Fruit fly (Drosophila melanogaster) whole organism, embryonic: Measurements from ENCODE around the gene CG4020.

ENCODE experiments used
- Antp ChIP-seq: fragments of 200-800 bp; sonication (Bioruptor generic); optimal IDR thresholded peaks from 3 replicates; lab custom pipeline; 2016; ENCODE audit warnings: missing biosample characterization, missing genetic modification characterization
- Atf6 ChIP-seq: fragments of 200-800 bp; sonication (Bioruptor generic); IDR thresholded peaks from 2 replicates; pipeline ENCODE4 v1.3.6; 2022; ENCODE audit warnings: missing biosample characterization, missing genetic modification characterization
- B-H2 ChIP-seq: fragments of 200-800 bp; sonication (Bioruptor generic); optimal IDR thresholded peaks from 2 replicates; lab custom pipeline; 2018; ENCODE audit warnings: missing biosample characterization, mild to moderate bottlenecking, missing genetic modification characterization
- CG10274 ChIP-seq: fragments of 200-800 bp; sonication (Bioruptor generic); optimal IDR thresholded peaks from 3 replicates; lab custom pipeline; 2017; ENCODE audit warnings: missing biosample characterization, mild to moderate bottlenecking, missing genetic modification characterization
- CG10959 ChIP-seq: fragments of 200-800 bp; sonication (Bioruptor generic); IDR thresholded peaks from 2 replicates; pipeline ENCODE4 v1.3.6; 2022; ENCODE audit warnings: missing biosample characterization, missing genetic modification characterization
- CG12236 ChIP-seq: fragments of 200-800 bp; sonication (Bioruptor generic); optimal IDR thresholded peaks from 2 replicates; lab custom pipeline; 2016; ENCODE audit warnings: missing biosample characterization, missing genetic modification characterization
- CG12391 ChIP-seq: fragments of 200-800 bp; sonication (Bioruptor generic); optimal IDR thresholded peaks from 3 replicates; lab custom pipeline; 2018; ENCODE audit warnings: missing biosample characterization, mild to moderate bottlenecking, missing genetic modification characterization, moderate library complexity
- CG13424 ChIP-seq: fragments of 200-800 bp; sonication (Bioruptor generic); optimal IDR thresholded peaks from 2 replicates; lab custom pipeline; 2019; ENCODE audit warnings: missing biosample characterization, mild to moderate bottlenecking, missing genetic modification characterization, moderate library complexity
- CG16779 ChIP-seq: fragments of 200-800 bp; sonication (Bioruptor generic); IDR thresholded peaks from 2 replicates; pipeline ENCODE4 v1.3.6; 2022; ENCODE audit warnings: missing biosample characterization, missing genetic modification characterization
- CG16815 ChIP-seq: fragments of 200-800 bp; sonication (Bioruptor generic); optimal IDR thresholded peaks from 3 replicates; lab custom pipeline; 2017; ENCODE audit warnings: missing biosample characterization, mild to moderate bottlenecking, missing genetic modification characterization
- CG17328 ChIP-seq: fragments of 200-800 bp; sonication (Bioruptor generic); IDR thresholded peaks from 2 replicates; pipeline ENCODE4 v1.3.6; 2022; ENCODE audit warnings: missing biosample characterization, missing genetic modification characterization
- CG17385 ChIP-seq: fragments of 200-800 bp; sonication (Bioruptor generic); optimal IDR thresholded peaks from 3 replicates; lab custom pipeline; 2018; ENCODE audit warnings: missing biosample characterization, mild to moderate bottlenecking, missing genetic modification characterization
- CG18011 ChIP-seq: fragments of 200-800 bp; sonication (Bioruptor generic); optimal IDR thresholded peaks from 2 replicates; lab custom pipeline; 2017; ENCODE audit warnings: missing biosample characterization, missing genetic modification characterization, mild to moderate bottlenecking, moderate library complexity, missing genotype
- CG18262 ChIP-seq: fragments of 200-800 bp; optimal IDR thresholded peaks from 3 replicates; lab custom pipeline; 2019; ENCODE audit warnings: missing biosample characterization, mild to moderate bottlenecking, missing genetic modification characterization, moderate library complexity
- CG18476 ChIP-seq: fragments of 200-800 bp; sonication (Bioruptor generic); optimal IDR thresholded peaks from 2 replicates; lab custom pipeline; 2016; ENCODE audit warnings: missing biosample characterization, mild to moderate bottlenecking, missing genetic modification characterization
- CG2120 ChIP-seq: fragments of 200-800 bp; sonication (Bioruptor generic); optimal IDR thresholded peaks from 3 replicates; lab custom pipeline; 2016; ENCODE audit warnings: missing biosample characterization, missing genetic modification characterization
- CG2875 ChIP-seq: fragments of 200-800 bp; sonication (Bioruptor generic); optimal IDR thresholded peaks from 2 replicates; lab custom pipeline; 2017; ENCODE audit warnings: missing biosample characterization, mild to moderate bottlenecking, missing genetic modification characterization, missing genetic modification reagents
- CG30403 ChIP-seq: fragments of 200-800 bp; sonication (Bioruptor generic); optimal IDR thresholded peaks from 3 replicates; lab custom pipeline; 2016; ENCODE audit warnings: missing biosample characterization, missing genetic modification characterization
- CG32532 ChIP-seq: fragments of 200-800 bp; sonication (Bioruptor generic); IDR thresholded peaks from 2 replicates; pipeline ENCODE4 v1.3.6; 2022; ENCODE audit warnings: missing biosample characterization, missing genetic modification characterization
- CG33557 ChIP-seq: fragments of 200-800 bp; sonication (Bioruptor generic); optimal IDR thresholded peaks from 2 replicates; lab custom pipeline; 2019; ENCODE audit warnings: missing biosample characterization, mild to moderate bottlenecking, missing genetic modification characterization, moderate library complexity
- CG34224 ChIP-seq: fragments of 200-800 bp; sonication (Bioruptor generic); IDR thresholded peaks from 3 replicates; pipeline ENCODE4 v1.3.6; 2022; ENCODE audit warnings: missing biosample characterization, missing genetic modification characterization; ENCODE audit not compliant: partially characterized antibody
- CG4328 ChIP-seq: fragments of 200-800 bp; sonication (Bioruptor generic); optimal IDR thresholded peaks from 3 replicates; lab custom pipeline; 2017; ENCODE audit warnings: missing biosample characterization, missing genetic modification reagents, missing genetic modification characterization
- CG5245 ChIP-seq: fragments of 200-800 bp; sonication (Bioruptor generic); optimal IDR thresholded peaks from 3 replicates; lab custom pipeline; 2016; ENCODE audit warnings: missing biosample characterization, missing genetic modification characterization
- CG7271 ChIP-seq: fragments of 200-800 bp; sonication (Bioruptor generic); optimal IDR thresholded peaks from 2 replicates; lab custom pipeline; 2018; ENCODE audit warnings: missing biosample characterization, mild to moderate bottlenecking, missing genetic modification characterization, moderate library complexity
- CG9215 ChIP-seq: fragments of 200-800 bp; sonication (Bioruptor generic); IDR thresholded peaks from 2 replicates; pipeline ENCODE4 v1.3.6; 2022; ENCODE audit warnings: missing biosample characterization, missing genetic modification characterization
- CG9876 ChIP-seq: fragments of 200-800 bp; sonication (Bioruptor generic); optimal IDR thresholded peaks from 2 replicates; lab custom pipeline; 2016; ENCODE audit warnings: missing biosample characterization, missing genetic modification characterization
- CG9932 ChIP-seq: fragments of 200-800 bp; sonication (Bioruptor generic); IDR thresholded peaks from 2 replicates; pipeline ENCODE4 v1.3.6; 2022; ENCODE audit warnings: missing biosample characterization, missing genetic modification characterization
- Dad ChIP-seq: fragments of 200-800 bp; sonication (Bioruptor generic); optimal IDR thresholded peaks from 3 replicates; lab custom pipeline; 2016; ENCODE audit warnings: missing biosample characterization, missing genetic modification characterization
- Dip2 ChIP-seq: fragments of 200-800 bp; sonication (Bioruptor generic); IDR thresholded peaks from 2 replicates; pipeline ENCODE4 v1.3.6; 2022; ENCODE audit warnings: missing biosample characterization, missing genetic modification characterization
- E2f1 ChIP-seq: fragments of 200-800 bp; sonication (Bioruptor generic); IDR thresholded peaks from 2 replicates; pipeline ENCODE4 v1.3.6; 2022; ENCODE audit warnings: missing biosample characterization, missing genetic modification characterization
- HLHmδ ChIP-seq: fragments of 200-800 bp; sonication (Bioruptor generic); optimal IDR thresholded peaks from 2 replicates; lab custom pipeline; 2018; ENCODE audit warnings: missing biosample characterization, mild to moderate bottlenecking, missing genetic modification characterization, moderate library complexity
- Hmr ChIP-seq: fragments of 200-800 bp; sonication (Bioruptor generic); optimal IDR thresholded peaks from 3 replicates; lab custom pipeline; 2017; ENCODE audit warnings: mild to moderate bottlenecking, missing biosample characterization, missing genetic modification reagents, missing genetic modification characterization
- NC2β ChIP-seq: fragments of 200-800 bp; sonication (Bioruptor generic); optimal IDR thresholded peaks from 2 replicates; lab custom pipeline; 2016; ENCODE audit warnings: missing biosample characterization, missing genetic modification characterization
- NFAT ChIP-seq: fragments of 200-800 bp; sonication (Bioruptor generic); IDR thresholded peaks from 2 replicates; pipeline ENCODE4 v1.3.6; 2022; ENCODE audit warnings: missing biosample characterization, missing genetic modification characterization
- Scr ChIP-seq: fragments of 200-800 bp; sonication (Bioruptor generic); IDR thresholded peaks from 2 replicates; pipeline ENCODE4 v1.3.6; 2022; ENCODE audit warnings: missing biosample characterization, missing genetic modification characterization; ENCODE audit not compliant: partially characterized antibody
- Trl ChIP-seq, 3 experiments: fragments of >200 bp in 2 of 3; fragments of 200-800 bp in 1 of 3; sonication (Bioruptor generic) in 1 of 3; optimal IDR thresholded peaks; 2 replicates in 1 of 3; 3 replicates in 2 of 3; lab custom pipeline; 2016 to 2017; ENCODE audit warnings: missing biosample characterization in 1 of 3, missing genetic modification characterization in 1 of 3
- bsh ChIP-seq, 2 experiments: fragments of 200-800 bp; sonication (Bioruptor generic); optimal IDR thresholded peaks; 2 replicates each; lab custom pipeline; 2017 to 2018; ENCODE audit warnings: mild to moderate bottlenecking in 2 of 2, missing biosample characterization in 2 of 2, missing genetic modification characterization in 2 of 2, moderate library complexity in 1 of 2
- cad ChIP-seq: fragments of >200 bp; optimal IDR thresholded peaks from 2 replicates; lab custom pipeline; 2017; ENCODE audit warnings: missing biosample characterization, missing genetic modification characterization
- cas ChIP-seq: fragments of 200-800 bp; sonication (Bioruptor generic); IDR thresholded peaks from 2 replicates; pipeline ENCODE4 v1.3.6; 2022; ENCODE audit warnings: missing biosample characterization, missing genetic modification characterization
- cato ChIP-seq: fragments of 200-800 bp; sonication (Bioruptor generic); optimal IDR thresholded peaks from 2 replicates; lab custom pipeline; 2016; ENCODE audit warnings: missing biosample characterization, missing genetic modification characterization, borderline replicate concordance
- crol ChIP-seq: fragments of 200-800 bp; sonication (Bioruptor generic); IDR thresholded peaks from 2 replicates; pipeline ENCODE4 v1.3.6; 2022; ENCODE audit warnings: missing biosample characterization, missing genetic modification characterization
- crp ChIP-seq, 2 experiments: fragments of 200-800 bp; sonication (Bioruptor generic); optimal IDR thresholded peaks; 2 replicates in 1 of 2; 3 replicates in 1 of 2; lab custom pipeline; 2017; ENCODE audit warnings: missing biosample characterization in 2 of 2, missing genetic modification characterization in 2 of 2, mild to moderate bottlenecking in 1 of 2, moderate library complexity in 1 of 2
- dimm ChIP-seq: fragments of 200-800 bp; sonication (Bioruptor generic); IDR thresholded peaks from 2 replicates; pipeline ENCODE4 v1.3.6; 2022; ENCODE audit warnings: missing biosample characterization, missing genetic modification characterization
- dpn ChIP-seq, 2 experiments: fragments of 200-800 bp; sonication (Bioruptor generic); optimal IDR thresholded peaks; 3 replicates each; lab custom pipeline; 2016; ENCODE audit warnings: missing biosample characterization in 2 of 2, missing genetic modification characterization in 2 of 2
- dysf ChIP-seq: fragments of 200-800 bp; sonication (Bioruptor generic); IDR thresholded peaks from 3 replicates; pipeline ENCODE4 v1.3.6; 2022; ENCODE audit warnings: missing biosample characterization, missing genetic modification characterization
- hb ChIP-seq: fragments of 200-800 bp; sonication (Bioruptor generic); IDR thresholded peaks from 3 replicates; pipeline ENCODE4 v1.3.6; 2022; ENCODE audit warnings: missing biosample characterization, missing genetic modification characterization; ENCODE audit not compliant: partially characterized antibody
- luna ChIP-seq: fragments of 200-800 bp; sonication (Bioruptor generic); optimal IDR thresholded peaks from 2 replicates; lab custom pipeline; 2016; ENCODE audit warnings: missing biosample characterization, missing genetic modification characterization
- peb ChIP-seq: fragments of 200-800 bp; sonication (Bioruptor generic); IDR thresholded peaks from 2 replicates; pipeline ENCODE4 v1.3.6; 2022; ENCODE audit warnings: missing biosample characterization, missing genetic modification characterization
- sens ChIP-seq: fragments of 200-800 bp; sonication (Bioruptor generic); peaks from one replicate; lab custom pipeline; 2016; ENCODE audit warnings: missing biosample characterization, missing genetic modification characterization
- zf30C ChIP-seq: fragments of 200-800 bp; sonication (Bioruptor generic); optimal IDR thresholded peaks from 3 replicates; lab custom pipeline; 2018; ENCODE audit warnings: missing biosample characterization, mild to moderate bottlenecking, missing genetic modification characterization

The CG4020 gene

dm6 chrX:5923124-5923523 is 17.6 kb downstream of the CG4020 start:
- TF ChIP-seq CG10959 (GFP tag; lab: Robert Waterston, UW) (0 out of 2 replicates have a peak, but pooled peaks have one; percentile 10), CG12236 (no peak), CG9876 (GFP tag; lab: Kevin White, UChicago) (no peak), crp (GFP tag; optimal IDR thresholded peaks at IDR 0.05; lab: Kevin White, UChicago) (no peak), dimm (GFP tag; lab: Robert Waterston, UW) (no peak), CG18262 (tag; lab: Kevin White, UChicago) (peak; percentile 16), CG18011 (GFP tag; lab: Kevin White, UChicago) (no peak), CG5245 (GFP tag; lab: Kevin White, UChicago) (no peak), crol (GFP tag; lab: Robert Waterston, UW) (no peak), cad (no peak), CG32532 (GFP tag; lab: Robert Waterston, UW) (peak; percentile 26; the same call in 1 of the 2 replicates), CG4328 (GFP tag; lab: Kevin White, UChicago) (no peak), bsh (GFP tag; optimal IDR thresholded peaks at IDR 0.05; lab: Kevin White, UChicago) (peak in 1 of 2 experiments; percentile 29), CG16779 (GFP tag; lab: Robert Waterston, UW) (peak; percentile 17; the same call in 1 of the 2 replicates), CG30403 (peak; percentile 34), E2f1 (0 out of 2 replicates have a peak, but pooled peaks have one; percentile 9), dpn (GFP tag; optimal IDR thresholded peaks at IDR 0.05; lab: Kevin White, UChicago) (peak; percentile 16 to 28), CG2875 (no peak), dysf (GFP tag; lab: Robert Waterston, UW) (0 out of 3 replicates have a peak, but pooled peaks have one; percentile 10), cas (GFP tag; lab: Robert Waterston, UW) (no peak), sens (GFP tag; lab: Kevin White, UChicago) (peak; percentile 86), cato (GFP tag; lab: Kevin White, UChicago) (no peak), luna (GFP tag; lab: Kevin White, UChicago) (no peak), CG7271 (no peak), hb (GFP tag; lab: Robert Waterston, UW) (peak; percentile 44; the same call in 1 of the 3 replicates), CG13424 (tag; lab: Kevin White, UChicago) (no peak), CG33557 (GFP tag; lab: Kevin White, UChicago) (no peak), CG9215 (no peak; the same call in 1 of the 2 replicates), peb (GFP tag; lab: Robert Waterston, UW) (no peak), Atf6 (GFP tag; lab: Robert Waterston, UW) (peak; percentile 54; the same call in 1 of the 2 replicates), Scr (GFP tag; lab: Robert Waterston, UW) (peak; percentile 27; the same call in 1 of the 2 replicates), CG10274 (GFP tag; lab: Kevin White, UChicago) (no peak), zf30C (GFP tag; lab: Kevin White, UChicago) (no peak), Dip2 (GFP tag; lab: Robert Waterston, UW) (no peak), CG17328 (GFP tag; lab: Robert Waterston, UW) (no peak), CG34224 (GFP tag; lab: Robert Waterston, UW) (no peak), B-H2 (GFP tag; lab: Kevin White, UChicago) (no peak), CG2120 (GFP tag; lab: Kevin White, UChicago) (peak; percentile 37), NC2β (GFP tag; lab: Kevin White, UChicago) (no peak), CG17385 (GFP tag; lab: Kevin White, UChicago) (no peak), Trl (optimal IDR thresholded peaks at IDR 0.05; lab: Kevin White, UChicago) (no peak), Trl (GFP tag; optimal IDR thresholded peaks at IDR 0.05; lab: Kevin White, UChicago) (peak; percentile 3), CG9932 (GFP tag; lab: Robert Waterston, UW) (peak; percentile 24; the same call in 1 of the 2 replicates), Hmr (GFP tag; lab: Kevin White, UChicago) (peak; percentile 17), HLHmδ (GFP tag; lab: Kevin White, UChicago) (no peak), Dad (GFP tag; lab: Kevin White, UChicago) (no peak), CG12391 (tag; lab: Kevin White, UChicago) (peak; percentile 2), CG16815 (GFP tag; lab: Kevin White, UChicago) (no peak), CG18476 (GFP tag; lab: Kevin White, UChicago) (no peak), Antp (GFP tag; lab: Kevin White, UChicago) (peak; percentile 42), NFAT (GFP tag; lab: Robert Waterston, UW) (no peak)
